Fruit fly (Drosophila melanogaster): ENCODE results near the gene Aduk.
A peak's percentile ranks its signal among the peaks of the same experiment; 100 is the strongest.

Aduk gene

dm6 chr3R:9341189-9342012 is 6.9 kb upstream of the Aduk start (continued):
- peak; percentile 57 for TF ChIP-seq Ssrp (tag; optimal IDR thresholded peaks at IDR 0.05)
- no peak for TF ChIP-seq yki (optimal IDR thresholded peaks at IDR 0.05)
- peak; percentile 82; the same call in 1 of the 3 replicates for TF ChIP-seq hb (GFP tag; IDR thresholded peaks at IDR 0.05; ENCODE audit: partially characterized antibody)
- TF ChIP-seq tio (GFP tag; optimal IDR thresholded peaks at IDR 0.05): peak; percentile 43
- no peak for TF ChIP-seq ssp (GFP tag; IDR thresholded peaks at IDR 0.05)
- peak; percentile 75 for TF ChIP-seq nerfin-1 (tag; optimal IDR thresholded peaks at IDR 0.05)
- peak; percentile 20 for TF ChIP-seq CG1792 (GFP tag; optimal IDR thresholded peaks at IDR 0.05)
- TF ChIP-seq hbn (GFP tag; IDR thresholded peaks at IDR 0.05; ENCODE audit: partially characterized antibody): peak; percentile 89
- TF ChIP-seq sr (GFP tag; IDR thresholded peaks at IDR 0.05): no peak
- TF ChIP-seq gro (GFP tag; optimal IDR thresholded peaks at IDR 0.05): peak; percentile 52
- TF ChIP-seq fd3F (GFP tag; optimal IDR thresholded peaks at IDR 0.05): peak; percentile 55
- TF ChIP-seq esg (GFP tag; conservative IDR thresholded peaks at IDR 0.05): peak; percentile 33
- TF ChIP-seq slbo (GFP tag; IDR thresholded peaks at IDR 0.05): peak; percentile 78
- peak; percentile 59 for TF ChIP-seq CG4854 (GFP tag; optimal IDR thresholded peaks at IDR 0.05)
- peak; percentile 19 for TF ChIP-seq ewg (GFP tag; optimal IDR thresholded peaks at IDR 0.05)
- TF ChIP-seq CG8290 (GFP tag; optimal IDR thresholded peaks at IDR 0.05): peak; percentile 51
- peak; percentile 78 to 79 for TF ChIP-seq CG8290 (tag; optimal IDR thresholded peaks at IDR 0.05)
- peak; percentile 71 for TF ChIP-seq tin (GFP tag; optimal IDR thresholded peaks at IDR 0.05)
- TF ChIP-seq Dek (tag; optimal IDR thresholded peaks at IDR 0.05): peak; percentile 67
- TF ChIP-seq scrt (GFP tag; optimal IDR thresholded peaks at IDR 0.05): peak; percentile 80
- peak; percentile 40; the same call in 1 of the 3 replicates for TF ChIP-seq mld (GFP tag; IDR thresholded peaks at IDR 0.05; ENCODE audit: partially characterized antibody)
- TF ChIP-seq Gsc (GFP tag; IDR thresholded peaks at IDR 0.05): no peak
- TF ChIP-seq lilli (GFP tag; optimal IDR thresholded peaks at IDR 0.05): peak; percentile 85
- TF ChIP-seq CG16863 (GFP tag; optimal IDR thresholded peaks at IDR 0.05): peak; percentile 5
- peak; percentile 47; the same call in 1 of the 2 replicates for TF ChIP-seq E2f1 (GFP tag; IDR thresholded peaks at IDR 0.05)
- peak; percentile 75 for TF ChIP-seq org-1 (GFP tag; optimal IDR thresholded peaks at IDR 0.05)
- TF ChIP-seq CG2712 (tag; optimal IDR thresholded peaks at IDR 0.05): peak; percentile 85
- TF ChIP-seq Rx (GFP tag; IDR thresholded peaks at IDR 0.05): no peak
- TF ChIP-seq seq (GFP tag; IDR thresholded peaks at IDR 0.05): peak; percentile 53; the same call in 1 of the 2 replicates
- TF ChIP-seq ash1 (GFP tag; optimal IDR thresholded peaks at IDR 0.05): peak; percentile 72
- TF ChIP-seq grn (GFP tag; optimal IDR thresholded peaks at IDR 0.05): peak; percentile 15
- TF ChIP-seq Six4 (GFP tag; optimal IDR thresholded peaks at IDR 0.05): peak; percentile 63
- TF ChIP-seq nau (GFP tag; optimal IDR thresholded peaks at IDR 0.05): peak; percentile 75
- peak; percentile 73 for TF ChIP-seq CG3847 (GFP tag; IDR thresholded peaks at IDR 0.05)
- TF ChIP-seq CG43689 (GFP tag; IDR thresholded peaks at IDR 0.05): no peak
- no peak for TF ChIP-seq ro (GFP tag; IDR thresholded peaks at IDR 0.05)
- TF ChIP-seq B-H2 (GFP tag; optimal IDR thresholded peaks at IDR 0.05): peak; percentile 91
- peak; percentile 90 for TF ChIP-seq CG13296 (GFP tag; optimal IDR thresholded peaks at IDR 0.05)
- TF ChIP-seq Jarid2 (GFP tag; optimal IDR thresholded peaks at IDR 0.05): peak; percentile 85
- TF ChIP-seq Blimp-1 (GFP tag; optimal IDR thresholded peaks at IDR 0.05): peak; percentile 61
- peak; percentile 15 to 63 for TF ChIP-seq chif (GFP tag; optimal IDR thresholded peaks at IDR 0.05)
- peak; percentile 76 for TF ChIP-seq bbx (GFP tag; IDR thresholded peaks at IDR 0.05; ENCODE audit: partially characterized antibody)
- TF ChIP-seq Sin3A (optimal IDR thresholded peaks at IDR 0.05): no peak
- TF ChIP-seq Camta (GFP tag; optimal IDR thresholded peaks at IDR 0.05): peak; percentile 6
- TF ChIP-seq CG10267 (tag; optimal IDR thresholded peaks at IDR 0.05): peak; percentile 74
- TF ChIP-seq CG8388 (GFP tag; optimal IDR thresholded peaks at IDR 0.05): peak; percentile 63
- TF ChIP-seq Taf1 (GFP tag; IDR thresholded peaks at IDR 0.05): 0 out of 2 replicates have a peak, but pooled peaks have one; percentile 26
- TF ChIP-seq cg (GFP tag; optimal IDR thresholded peaks at IDR 0.05): peak; percentile 17
- peak; percentile 56 for TF ChIP-seq Atf-2 (GFP tag; optimal IDR thresholded peaks at IDR 0.05)

Measured in whole organism, embryonic.